Fruit fly (Drosophila melanogaster) whole organism: ENCODE results near the gene CG43693.

ENCODE experiments used
- CG8478 ChIP-seq: fragments of >200 bp; optimal IDR thresholded peaks from 2 replicates; lab custom pipeline; 2018; ENCODE audit warnings: inconsistent platforms
- psq ChIP-seq: fragments of >200 bp; optimal IDR thresholded peaks from 2 replicates; lab custom pipeline; 2017

DNA sequence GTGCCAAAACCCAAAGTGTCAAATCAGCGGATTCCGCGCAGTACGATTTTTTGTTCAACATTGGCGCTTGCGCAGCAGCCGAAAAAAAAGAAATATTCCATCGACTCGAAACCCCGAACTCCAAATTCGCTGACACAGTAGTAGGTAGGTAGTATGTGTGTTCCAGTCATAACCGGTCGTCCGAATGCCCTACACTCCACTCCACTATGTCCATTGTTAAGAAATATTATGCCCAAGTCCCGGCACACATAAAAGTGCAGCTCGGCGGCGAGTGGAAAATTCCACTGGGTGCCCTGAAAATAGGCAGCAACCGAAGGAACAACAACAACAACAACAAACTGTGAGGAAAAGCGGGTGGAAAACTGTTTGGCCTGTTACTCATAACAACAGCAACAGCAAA, 6.2 kb downstream of the CG43693 start:
- no peak for TF ChIP-seq CG8478 (lab: Kevin White, UChicago)
- no peak for TF ChIP-seq psq (lab: Kevin White, UChicago)
